Worm (Caenorhabditis elegans): ENCODE data around the gene epc-1.

ce11 chrIII:12651946-12652345 is 43.6 kb upstream of the epc-1 start:
- TF ChIP-seq unc-39 (tag; optimal IDR thresholded peaks at IDR 0.05) (no peak), nhr-129 (tag; optimal IDR thresholded peaks at IDR 0.05) (no peak), ceh-82 (tag; optimal IDR thresholded peaks at IDR 0.05) (no peak), C34F6.9 (tag; optimal IDR thresholded peaks at IDR 0.05) (no peak)

All from whole organism, L2 larva.